Fruit fly (Drosophila melanogaster) S2 (cell line): ENCODE results near the gene CG17028.

ENCODE experiments used
- CG8478 ChIP-seq: fragments of >200 bp; optimal IDR thresholded peaks from 2 replicates; lab custom pipeline; 2018
- CTCF ChIP-seq, 2 experiments: fragments of >200 bp; optimal IDR thresholded peaks; 2 replicates each; lab custom pipeline; 2018

DNA sequence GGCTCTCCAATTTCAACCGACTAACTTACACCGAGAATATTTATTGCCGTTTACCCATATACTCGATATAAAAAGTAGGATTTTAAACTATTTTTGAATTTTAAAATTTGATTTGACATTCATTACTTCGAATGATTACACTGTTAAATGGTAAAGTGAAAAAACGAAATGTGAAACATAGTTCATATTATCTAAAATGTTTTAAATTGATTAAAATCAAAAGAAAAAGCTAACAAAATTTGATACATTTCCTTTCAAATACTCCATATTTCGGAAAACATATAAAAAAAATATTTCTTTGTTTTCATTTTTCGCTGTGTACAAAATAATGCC lies 39.9 kb downstream of the CG17028 start:
- TF ChIP-seq CTCF (optimal IDR thresholded peaks at IDR 0.05; lab: Kevin White, UChicago), result no peak
- no peak for TF ChIP-seq CG8478 (lab: Kevin White, UChicago)
